Fruit fly (Drosophila melanogaster): ENCODE data around the gene mtd.

mtd gene

DNA sequence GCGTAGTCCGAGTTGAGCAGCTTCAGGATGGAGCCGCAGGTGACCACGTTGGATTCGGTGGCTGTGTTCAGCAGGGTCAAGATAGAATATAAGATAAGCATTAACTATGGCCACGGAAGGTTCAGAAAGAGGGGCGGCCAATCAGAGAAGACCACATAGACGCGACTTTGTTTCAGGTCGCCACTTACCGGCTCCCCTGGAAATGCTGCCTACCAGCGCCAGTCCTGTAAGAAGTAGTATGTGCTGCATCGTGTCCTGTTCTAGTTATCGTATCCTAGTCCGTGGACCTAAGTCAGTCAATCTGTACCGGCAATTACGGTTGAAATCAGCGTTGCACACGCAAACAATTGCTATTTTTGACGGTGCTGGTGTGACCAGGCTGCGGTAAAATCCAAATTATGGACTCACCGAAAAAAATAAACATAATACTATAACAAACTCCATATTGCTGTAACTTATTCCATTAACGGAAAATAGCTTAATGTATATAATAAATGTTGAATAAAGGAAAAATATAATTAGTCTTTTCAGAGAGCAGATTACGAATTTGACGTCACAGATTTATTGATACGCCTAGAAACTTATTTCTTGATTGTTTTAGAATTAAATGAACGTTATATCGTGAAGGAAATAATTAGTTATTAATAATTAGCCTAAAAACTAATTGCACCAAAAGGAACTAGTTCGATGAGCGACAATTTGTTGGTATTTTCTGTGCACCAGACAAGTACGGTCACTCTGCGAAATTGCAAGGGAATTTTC is 4.3 kb upstream of the mtd start, which contains the start of the genes CG11999 and CG1161 (continued):
- TF ChIP-seq Hmr (GFP tag; optimal IDR thresholded peaks at IDR 0.05): peak; percentile 26
- TF ChIP-seq CG8290 (GFP tag; optimal IDR thresholded peaks at IDR 0.05): peak; percentile 1
- TF ChIP-seq CG8290 (tag; optimal IDR thresholded peaks at IDR 0.05): no peak
- TF ChIP-seq Hr3 (GFP tag; optimal IDR thresholded peaks at IDR 0.05): peak; percentile 36
- no peak for TF ChIP-seq CG6254 (GFP tag; optimal IDR thresholded peaks at IDR 0.05)
- peak; percentile 60 for TF ChIP-seq Lhr (GFP tag; optimal IDR thresholded peaks at IDR 0.05)
- TF ChIP-seq exex (tag; optimal IDR thresholded peaks at IDR 0.05): peak; percentile 17
- no peak for TF ChIP-seq ci (GFP tag; IDR thresholded peaks at IDR 0.05)
- TF ChIP-seq yki (optimal IDR thresholded peaks at IDR 0.05): no peak
- peak; percentile 26 for TF ChIP-seq CG17186 (GFP tag; optimal IDR thresholded peaks at IDR 0.05)
- TF ChIP-seq nerfin-1 (tag; optimal IDR thresholded peaks at IDR 0.05): peak; percentile 69
- TF ChIP-seq CG9817 (tag; optimal IDR thresholded peaks at IDR 0.05): no peak
- TF ChIP-seq CG2120 (GFP tag; optimal IDR thresholded peaks at IDR 0.05): peak; percentile 40
- peak; percentile 43 for TF ChIP-seq CG10267 (tag; optimal IDR thresholded peaks at IDR 0.05)
- peak; percentile 52 for TF ChIP-seq CG12659 (GFP tag; optimal IDR thresholded peaks at IDR 0.05)
- no peak for TF ChIP-seq seq (GFP tag; IDR thresholded peaks at IDR 0.05)
- no peak for TF ChIP-seq CG10462 (GFP tag; optimal IDR thresholded peaks at IDR 0.05)
- TF ChIP-seq phol (tag; optimal IDR thresholded peaks at IDR 0.05): peak; percentile 63
- no peak for TF ChIP-seq CG4328 (GFP tag; optimal IDR thresholded peaks at IDR 0.05)
- peak; percentile 40; the same call in 1 of the 3 replicates for TF ChIP-seq knrl (GFP tag; IDR thresholded peaks at IDR 0.05; ENCODE audit: partially characterized antibody)
- TF ChIP-seq Sin3A (optimal IDR thresholded peaks at IDR 0.05): peak; percentile 57
- 0 out of 3 replicates have a peak, but pooled peaks have one; percentile 24 for TF ChIP-seq CG34422 (GFP tag; IDR thresholded peaks at IDR 0.05)
- TF ChIP-seq YL-1 (GFP tag; optimal IDR thresholded peaks at IDR 0.05): peak; percentile 47
- peak in 1 of 2 experiments; percentile 19 for TF ChIP-seq Pdp1 (GFP tag; optimal IDR thresholded peaks at IDR 0.05)
- TF ChIP-seq grau (tag; optimal IDR thresholded peaks at IDR 0.05): peak; percentile 18
- no peak for TF ChIP-seq salm (tag; optimal IDR thresholded peaks at IDR 0.05)
- TF ChIP-seq CG7839 (tag; optimal IDR thresholded peaks at IDR 0.05): peak; percentile 11
- peak; percentile 9 for TF ChIP-seq dmrt11E (tag; optimal IDR thresholded peaks at IDR 0.05)
- no peak for TF ChIP-seq CG31224 (GFP tag; IDR thresholded peaks at IDR 0.05)
- peak; percentile 10 for TF ChIP-seq CG13775 (GFP tag; optimal IDR thresholded peaks at IDR 0.05)
- TF ChIP-seq CG2712 (tag; optimal IDR thresholded peaks at IDR 0.05): peak; percentile 47
- TF ChIP-seq CG6791 (GFP tag; IDR thresholded peaks at IDR 0.05; ENCODE audit: partially characterized antibody): 0 out of 3 replicates have a peak, but pooled peaks have one; percentile 22
- TF ChIP-seq Nf-YC (tag; optimal IDR thresholded peaks at IDR 0.05): peak; percentile 94
- no peak for TF ChIP-seq Dip2 (GFP tag; IDR thresholded peaks at IDR 0.05)
- TF ChIP-seq CG9797 (GFP tag; optimal IDR thresholded peaks at IDR 0.05): peak; percentile 69
- no peak for TF ChIP-seq CG10431 (GFP tag; optimal IDR thresholded peaks at IDR 0.05)
- TF ChIP-seq D19A (tag; optimal IDR thresholded peaks at IDR 0.05): peak; percentile 14
- TF ChIP-seq chinmo (GFP tag; IDR thresholded peaks at IDR 0.05; ENCODE audit: partially characterized antibody): no peak
- TF ChIP-seq BEAF-32 (GFP tag; optimal IDR thresholded peaks at IDR 0.05): peak; percentile 36
- TF ChIP-seq esg (GFP tag; conservative IDR thresholded peaks at IDR 0.05): no peak
- peak; percentile 49 for TF ChIP-seq CoRest (tag; optimal IDR thresholded peaks at IDR 0.05)
- TF ChIP-seq Trl (optimal IDR thresholded peaks at IDR 0.05): no peak
- TF ChIP-seq Trl (GFP tag; optimal IDR thresholded peaks at IDR 0.05): no peak
- TF ChIP-seq CG14710 (tag; optimal IDR thresholded peaks at IDR 0.05): peak; percentile 64
- peak; percentile 17 for TF ChIP-seq CG13424 (tag; optimal IDR thresholded peaks at IDR 0.05)
- no peak for TF ChIP-seq Opbp (GFP tag; IDR thresholded peaks at IDR 0.05; ENCODE audit: partially characterized antibody)
- no peak for TF ChIP-seq Med (GFP tag)
- TF ChIP-seq NFAT (GFP tag; IDR thresholded peaks at IDR 0.05): no peak
- no peak for TF ChIP-seq CG34224 (GFP tag; IDR thresholded peaks at IDR 0.05; ENCODE audit: partially characterized antibody)

Data from whole organism, embryonic.